Fruit fly (Drosophila melanogaster): ENCODE measurements around the gene CG9119.

Gene CG9119

dm6 chr3L:1212113-1212512 lies 7.5 kb upstream of the CG9119 start:
- TF ChIP-seq MESR4 (GFP tag; optimal IDR thresholded peaks at IDR 0.05) (no peak), Dip2 (GFP tag; IDR thresholded peaks at IDR 0.05) (no peak), CG10979 (tag; optimal IDR thresholded peaks at IDR 0.05) (no peak), Elba2 (GFP tag; optimal IDR thresholded peaks at IDR 0.05) (no peak), zfh2 (GFP tag; optimal IDR thresholded peaks at IDR 0.05) (no peak), vvl (GFP tag; IDR thresholded peaks at IDR 0.05) (peak; percentile 67; the same call in 1 of the 2 replicates), Chrac-16 (GFP tag; optimal IDR thresholded peaks at IDR 0.05) (no peak), Sry-δ (GFP tag; optimal IDR thresholded peaks at IDR 0.05) (no peak), gt (GFP tag; IDR thresholded peaks at IDR 0.05) (no peak), tll (GFP tag; optimal IDR thresholded peaks at IDR 0.05) (no peak), CG11085 (GFP tag; IDR thresholded peaks at IDR 0.05) (no peak), Blimp-1 (GFP tag; optimal IDR thresholded peaks at IDR 0.05) (peak; percentile 93), abd-A (tag; optimal IDR thresholded peaks at IDR 0.05) (peak; percentile 3)

- TF ChIP-seq CG2678 (tag; optimal IDR thresholded peaks at IDR 0.05) (no peak), exex (tag; optimal IDR thresholded peaks at IDR 0.05) (peak; percentile 1), kay (GFP tag; optimal IDR thresholded peaks at IDR 0.05) (no peak), Chrac-16 (GFP tag; optimal IDR thresholded peaks at IDR 0.05) (no peak)
Observed at dm6 chr3L:1211096-1211495, 6.5 kb upstream of the CG9119 start, which contains the start of gene LysD. LysD (minus strand) TSS chr3L:1211196.

- TF ChIP-seq HLHmδ (GFP tag; optimal IDR thresholded peaks at IDR 0.05) (peak; percentile 8), tna (GFP tag; IDR thresholded peaks at IDR 0.05; ENCODE audit: partially characterized antibody) (0 out of 2 replicates have a peak, but pooled peaks have one; percentile 37), dan (GFP tag; IDR thresholded peaks at IDR 0.05) (no peak), CG13296 (GFP tag; optimal IDR thresholded peaks at IDR 0.05) (no peak), CkIIα-i1 (GFP tag; IDR thresholded peaks at IDR 0.05) (no peak), Sox102F (GFP tag; optimal IDR thresholded peaks at IDR 0.05) (no peak), slou (GFP tag; optimal IDR thresholded peaks at IDR 0.05) (no peak), CG10654 (GFP tag; optimal IDR thresholded peaks at IDR 0.05) (no peak), ci (GFP tag; IDR thresholded peaks at IDR 0.05) (peak; percentile 52; the same call in 1 of the 3 replicates), CG18476 (GFP tag; optimal IDR thresholded peaks at IDR 0.05) (no peak), grn (GFP tag; optimal IDR thresholded peaks at IDR 0.05) (no peak), CG7357 (GFP tag; IDR thresholded peaks at IDR 0.05) (no peak), oc (tag; optimal IDR thresholded peaks at IDR 0.05) (peak; percentile 43), CG11723 (GFP tag; optimal IDR thresholded peaks at IDR 0.05) (no peak), ftz-f1 (GFP tag; optimal IDR thresholded peaks at IDR 0.05) (no peak), CG15011 (GFP tag; optimal IDR thresholded peaks at IDR 0.05) (no peak), CG8478 (optimal IDR thresholded peaks at IDR 0.05) (peak; percentile 13), zen2 (GFP tag; IDR thresholded peaks at IDR 0.05; ENCODE audit: partially characterized antibody) (0 out of 3 replicates have a peak, but pooled peaks have one; percentile 30), Dfd (GFP tag; optimal IDR thresholded peaks at IDR 0.05) (no peak), cad (GFP tag; optimal IDR thresholded peaks at IDR 0.05) (no peak), trh (GFP tag; optimal IDR thresholded peaks at IDR 0.05) (no peak), sima (GFP tag; optimal IDR thresholded peaks at IDR 0.05) (no peak), croc (GFP tag; conservative IDR thresholded peaks at IDR 0.05) (no peak), Lpt (GFP tag; optimal IDR thresholded peaks at IDR 0.05) (no peak), Sox100B (GFP tag; optimal IDR thresholded peaks at IDR 0.05) (no peak), E2f2 (GFP tag; IDR thresholded peaks at IDR 0.05) (no peak), scrt (GFP tag; optimal IDR thresholded peaks at IDR 0.05) (no peak), CG31388 (GFP tag; optimal IDR thresholded peaks at IDR 0.05) (no peak), CG12659 (GFP tag; optimal IDR thresholded peaks at IDR 0.05) (no peak), klu (GFP tag; IDR thresholded peaks at IDR 0.05) (no peak), ems (GFP tag; optimal IDR thresholded peaks at IDR 0.05) (no peak), CG1024 (GFP tag; IDR thresholded peaks at IDR 0.05) (no peak), Hand (GFP tag; optimal IDR thresholded peaks at IDR 0.05) (no peak), Hsf (GFP tag; optimal IDR thresholded peaks at IDR 0.05) (no peak)
Observed at dm6 chr3L:1208206-1208605, 3.6 kb upstream of the CG9119 start.
